Worm (Caenorhabditis elegans): Measurements from ENCODE around the gene C17A2.7.
"Not testable (repeated sequence)": the region's sequence is repeated elsewhere in the genome, so short reads cannot be mapped to it uniquely, and the experiment has no call there.

The C17A2.7 gene

ce11 chrII:3827801-3828200, 15.4 kb downstream of the C17A2.7 start, which contains the start of gene F54D10.8:
F54D10.8 (minus strand) TSS chrII:3827901.
- TF ChIP-seq unc-62 (GFP tag; optimal IDR thresholded peaks at IDR 0.05) = no peak

DNA sequence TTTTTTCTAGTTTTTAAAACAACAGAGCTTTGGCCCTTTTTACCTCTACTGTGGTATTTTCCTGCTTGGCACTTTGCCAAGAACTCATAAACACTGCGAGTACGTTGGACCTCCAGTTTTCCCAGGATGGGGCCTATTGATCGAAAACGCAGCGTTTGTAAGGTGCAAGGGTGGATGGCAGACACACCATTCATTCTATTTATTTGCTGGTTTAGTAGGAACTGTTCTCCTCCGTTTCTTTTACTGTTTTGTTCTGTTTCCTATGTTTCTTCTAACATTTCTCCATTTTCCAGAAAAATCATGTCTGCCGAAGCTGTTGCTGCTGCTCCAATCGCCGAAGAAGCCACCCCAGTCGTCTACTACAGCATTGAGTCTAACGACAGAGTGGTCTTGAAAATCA, 19.4 kb downstream of the C17A2.7 start, which contains the start of gene skr-15:
Gene skr-15 (plus strand): TSS at position 301 of the 400 bp plus-strand sequence.
- no peak for TF ChIP-seq unc-62 (GFP tag; optimal IDR thresholded peaks at IDR 0.05)

DNA sequence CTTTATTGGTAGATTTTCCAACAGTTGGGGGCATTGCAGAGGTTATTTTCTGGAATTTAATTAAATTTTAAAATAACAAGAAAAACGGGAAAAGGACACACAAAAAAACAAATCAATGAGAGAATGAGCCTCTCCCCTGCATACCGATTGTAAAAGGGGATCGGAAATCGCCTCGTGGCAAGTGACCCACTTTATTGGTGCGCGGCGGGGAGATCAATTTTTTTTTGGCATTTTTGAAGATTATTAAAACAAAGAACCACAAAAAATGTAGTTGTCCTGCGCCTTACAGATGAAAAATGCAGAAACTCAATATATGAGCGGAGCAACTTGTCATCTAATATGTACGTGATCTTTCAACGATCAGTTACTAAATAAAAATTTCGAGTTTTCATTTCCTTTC, 22.0 kb downstream of the C17A2.7 start, which contains the start of gene F54D10.7:
Gene F54D10.7 (minus strand): TSS at position 49 of the 400 bp plus-strand sequence.
- no peak for TF ChIP-seq unc-62 (GFP tag; optimal IDR thresholded peaks at IDR 0.05)

- TF ChIP-seq unc-62 (GFP tag; optimal IDR thresholded peaks at IDR 0.05) = not testable (repeated sequence)
Observed at ce11 chrII:3816251-3816849, 26.9 kb downstream of the C17A2.7 start, which contains the start of gene fbxa-24. fbxa-24 (plus strand) TSS chrII:3816526.

ce11 chrII:3815445-3816208, 27.6 kb downstream of the C17A2.7 start:
- no peak for TF ChIP-seq unc-62 (GFP tag; optimal IDR thresholded peaks at IDR 0.05)

DNA sequence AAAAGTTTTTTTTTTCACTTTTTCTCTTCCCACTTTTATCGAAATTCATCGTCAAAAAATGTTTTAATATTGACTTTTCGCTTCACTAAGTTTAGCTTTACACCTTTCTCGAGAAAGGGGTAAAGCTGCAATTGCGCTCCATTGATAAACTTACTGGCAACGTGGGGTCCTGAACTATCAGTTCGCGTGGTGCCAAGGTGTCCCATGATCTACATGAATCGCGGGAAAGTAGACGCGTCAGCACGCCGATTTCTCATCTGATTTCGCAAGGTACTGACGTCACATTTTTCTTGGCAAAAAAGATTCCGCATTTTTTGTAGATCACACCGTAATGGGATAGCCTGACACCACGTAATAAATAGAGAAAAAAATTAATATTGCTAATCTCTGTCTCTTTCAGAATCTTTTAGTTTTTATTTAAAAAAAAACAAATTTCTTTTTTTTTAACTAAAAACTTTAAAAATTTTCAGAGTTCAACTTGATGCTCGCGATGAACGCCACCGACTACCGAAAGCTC, 31.3 kb downstream of the C17A2.7 start, which contains the start of gene lido-15:
Gene lido-15 (plus strand): TSS at position 467 of the 517 bp plus-strand sequence.
- TF ChIP-seq unc-62 (GFP tag; optimal IDR thresholded peaks at IDR 0.05) = no peak

ce11 chrII:3810550-3810949, 32.7 kb downstream of the C17A2.7 start:
- no peak for TF ChIP-seq unc-62 (GFP tag; optimal IDR thresholded peaks at IDR 0.05)

- TF ChIP-seq unc-62 (GFP tag; optimal IDR thresholded peaks at IDR 0.05) = no peak
Observed at ce11 chrII:3808643-3809042, 34.6 kb downstream of the C17A2.7 start.

- TF ChIP-seq unc-62 (GFP tag; optimal IDR thresholded peaks at IDR 0.05) = no peak
Observed at ce11 chrII:3808104-3808503, 35.1 kb downstream of the C17A2.7 start, which contains the start of gene F54D10.5. F54D10.5 (minus strand) TSS chrII:3808177.

DNA sequence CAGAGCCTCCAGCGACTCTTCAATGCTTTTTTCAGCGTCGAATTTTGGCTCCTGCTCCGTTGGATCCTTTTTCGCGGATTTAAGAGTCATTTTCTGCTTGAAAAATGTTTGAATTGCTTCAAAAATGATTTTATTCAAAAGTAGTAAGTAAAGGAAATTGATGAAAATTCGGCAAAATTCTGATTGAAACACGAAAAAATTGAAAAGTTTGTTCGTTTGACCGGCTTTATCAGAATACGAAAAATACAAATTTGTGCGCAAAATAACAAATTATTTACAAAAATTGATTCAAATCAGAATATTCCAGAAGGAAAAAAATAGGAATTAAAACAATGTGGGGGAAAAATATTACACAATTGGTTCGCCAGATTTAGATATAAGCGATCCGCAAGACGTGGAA, 36.2 kb downstream of the C17A2.7 start, which contains the start of gene F54D10.4:
Gene F54D10.4 (minus strand): TSS at position 101 of the 400 bp plus-strand sequence.
- TF ChIP-seq unc-62 (GFP tag; optimal IDR thresholded peaks at IDR 0.05) = no peak

DNA sequence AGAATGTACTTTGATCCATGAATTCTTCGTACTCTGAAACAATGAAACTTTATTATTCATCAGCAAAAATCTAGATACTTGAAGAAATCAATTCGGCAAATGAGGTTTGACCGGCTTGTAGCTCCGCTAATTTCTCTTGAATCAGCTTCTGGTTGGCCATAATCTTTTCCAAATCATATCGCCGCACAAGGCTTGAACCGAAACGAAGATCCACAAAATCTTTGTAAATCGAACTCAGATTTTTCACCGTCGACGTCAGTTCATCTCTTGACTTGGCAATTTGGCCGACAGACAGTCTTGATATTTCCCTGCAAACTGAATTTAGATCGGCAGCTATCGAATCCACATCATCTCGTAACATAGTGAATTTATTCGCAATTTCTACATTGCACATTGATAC, 37.7 kb downstream of the C17A2.7 start:
- TF ChIP-seq unc-62 (GFP tag; optimal IDR thresholded peaks at IDR 0.05) = no peak

DNA sequence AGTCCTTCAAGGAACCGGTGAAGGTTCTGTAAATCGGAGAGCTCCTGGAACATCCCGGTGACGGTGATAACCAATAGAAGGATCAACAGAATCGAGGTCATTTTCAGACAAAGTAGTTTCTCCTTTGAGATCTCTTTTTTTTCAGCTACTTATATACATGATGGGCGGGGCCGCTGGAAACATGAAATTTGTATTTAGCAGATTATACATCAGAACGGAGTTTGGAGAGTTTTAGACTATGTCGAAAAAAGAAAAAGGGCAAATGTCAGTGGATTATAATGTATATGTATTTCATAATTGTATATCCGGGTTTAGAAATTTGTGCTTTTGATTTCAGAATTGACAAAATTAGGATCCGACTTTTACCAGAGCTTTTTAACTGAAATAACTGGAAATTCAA, 40.0 kb downstream of the C17A2.7 start, which contains the start of gene ins-32:
Gene ins-32 (minus strand): TSS at position 101 of the 400 bp plus-strand sequence.
- no peak for TF ChIP-seq unc-62 (GFP tag; optimal IDR thresholded peaks at IDR 0.05)

ce11 chrII:3795323-3795722, 47.9 kb downstream of the C17A2.7 start, which contains the start of gene Y8A9A.2:
Y8A9A.2 (plus strand) TSS chrII:3795623.
- TF ChIP-seq unc-62 (GFP tag; optimal IDR thresholded peaks at IDR 0.05) = no peak

ce11 chrII:3793336-3793735, 49.9 kb downstream of the C17A2.7 start, which contains the start of gene fbxb-99:
fbxb-99 (minus strand) TSS chrII:3793436.
- no peak for TF ChIP-seq unc-62 (GFP tag; optimal IDR thresholded peaks at IDR 0.05)
